Worm (Caenorhabditis elegans) whole organism, L4 larva: Measurements from ENCODE around the gene Y54G2A.18.

ENCODE experiments used
- ceh-82 ChIP-seq: sonication (generic microtip); optimal IDR thresholded peaks from 2 replicates; lab custom pipeline; 2017; ENCODE audit warnings: missing biosample characterization, missing genetic modification characterization
- ces-1 ChIP-seq: fragments of 150-350 bp; sonication (generic microtip); optimal IDR thresholded peaks from 4 replicates; lab custom pipeline; 2014; ENCODE audit warnings: missing biosample characterization, missing genetic modification reagents, missing genetic modification characterization
- hif-1 ChIP-seq, 2 experiments: sonication (generic microtip); optimal IDR thresholded peaks; 2 replicates each; lab custom pipeline; 2016 to 2017; ENCODE audit warnings: missing compliant biosample characterization in 2 of 2, missing genetic modification characterization in 2 of 2, missing genetic modification reagents in 2 of 2, missing genotype in 2 of 2, mild to moderate bottlenecking in 1 of 2
- lin-13 ChIP-seq: fragments of 150-350 bp; optimal IDR thresholded peaks from 2 replicates; lab custom pipeline; 2014; ENCODE audit warnings: missing biosample characterization, missing genetic modification reagents, missing genetic modification characterization
- mdl-1 ChIP-seq, 2 experiments: fragments of 150-350 bp in 1 of 2; sonication (generic microtip) in 1 of 2; optimal IDR thresholded peaks; 2 replicates each; lab custom pipeline; 2014 to 2017; ENCODE audit warnings: missing biosample characterization in 2 of 2, missing genetic modification characterization in 2 of 2
- nhr-77 ChIP-seq: fragments of 150-350 bp; optimal IDR thresholded peaks from 2 replicates; lab custom pipeline; 2014; ENCODE audit warnings: missing biosample characterization, missing genetic modification characterization
- pha-4 ChIP-seq, 2 experiments: fragments of 150-350 bp in 1 of 2; fragments of 200-800 bp in 1 of 2; sonication (Bioruptor generic) in 1 of 2; IDR thresholded peaks in 1 of 2; optimal IDR thresholded peaks in 1 of 2; 2 replicates each; pipeline versions ENCODE4 v1.3.6 to Lab custom; 2014 to 2022; ENCODE audit warnings: missing genetic modification characterization in 2 of 2, missing genetic modification reagents in 2 of 2, missing biosample characterization in 1 of 2, missing compliant biosample characterization in 1 of 2
- rbr-2 ChIP-seq: sonication (generic microtip); optimal IDR thresholded peaks from 2 replicates; lab custom pipeline; 2016; ENCODE audit warnings: missing genotype, missing genetic modification characterization, missing compliant biosample characterization
- unc-62 ChIP-seq, 3 experiments: fragments of 150-350 bp in 1 of 3; sonication (generic microtip); optimal IDR thresholded peaks in 2 of 3; peaks in 1 of 3; 1 replicate in 1 of 3; 2 replicates in 2 of 3; lab custom pipeline; 2014 to 2017; ENCODE audit warnings: missing biosample characterization in 3 of 3, missing genetic modification characterization in 3 of 3, missing genetic modification reagents in 3 of 3, missing genotype in 1 of 3

DNA sequence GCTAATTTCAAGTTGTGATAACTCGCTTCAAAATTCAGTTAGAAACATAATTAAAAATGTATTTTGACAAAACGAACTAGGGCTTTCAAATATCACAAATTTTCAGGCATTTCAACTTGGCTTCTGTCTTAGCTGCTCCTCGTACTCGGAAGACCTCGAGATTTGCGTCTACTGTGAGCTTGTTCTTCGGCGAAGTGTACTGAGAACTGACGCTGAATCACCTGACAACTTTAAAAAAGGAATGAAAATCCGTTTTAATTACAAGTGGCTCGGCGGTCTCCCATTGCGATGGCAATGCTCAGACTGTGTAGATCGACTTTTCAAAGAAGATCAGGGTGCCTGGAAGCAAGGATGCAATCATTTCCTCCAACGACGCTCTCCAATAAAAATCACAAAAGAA lies 41.7 kb downstream of the Y54G2A.18 start, which contains the start of gene clec-85:
- TF ChIP-seq hif-1 (tag; optimal IDR thresholded peaks at IDR 0.05; lab: Kevin White, UChicago) (no peak), unc-62 (GFP tag; optimal IDR thresholded peaks at IDR 0.05 in 1 of 2; lab: Kevin White, UChicago) (no peak), unc-62 (tag; optimal IDR thresholded peaks at IDR 0.05; lab: Kevin White, UChicago) (no peak), lin-13 (GFP tag; lab: Kevin White, UChicago) (no peak), mdl-1 (tag; optimal IDR thresholded peaks at IDR 0.05; lab: Kevin White, UChicago) (no peak), pha-4 (GFP tag; IDR thresholded peaks at IDR 0.05; lab: Robert Waterston, UW) (no peak), pha-4 (tag; optimal IDR thresholded peaks at IDR 0.05; lab: Kevin White, UChicago) (no peak), ces-1 (GFP tag; lab: Kevin White, UChicago) (no peak), nhr-77 (tag; lab: Kevin White, UChicago) (no peak), ceh-82 (tag; lab: Kevin White, UChicago) (no peak), rbr-2 (tag; lab: Kevin White, UChicago) (no peak)
